Worm (Caenorhabditis elegans): ENCODE measurements around the gene R10D12.6.

R10D12.6 gene

ce11 chrV:13923851-13924250 is 25.3 kb upstream of the R10D12.6 start, which contains the start of gene srxa-11:
TSS of gene srxa-11 (plus strand) at chrV:13924151.
- TF ChIP-seq T23F11.4 (GFP tag; optimal IDR thresholded peaks at IDR 0.05): no peak
- TF ChIP-seq hlh-30 (tag; optimal IDR thresholded peaks at IDR 0.05; ENCODE audit: insufficient read depth): no peak
- no peak for TF ChIP-seq ceh-48 (tag; optimal IDR thresholded peaks at IDR 0.05)
- TF ChIP-seq pqm-1 (tag; optimal IDR thresholded peaks at IDR 0.05): no peak
- no peak for TF ChIP-seq K02D7.2 (tag; optimal IDR thresholded peaks at IDR 0.05)
- TF ChIP-seq pros-1 (tag; optimal IDR thresholded peaks at IDR 0.05): no peak

ce11 chrV:13926398-13926797 is 22.7 kb upstream of the R10D12.6 start, which contains the start of gene srxa-12:
TSS of gene srxa-12 (plus strand) at chrV:13926698.
- TF ChIP-seq ceh-9 (tag; optimal IDR thresholded peaks at IDR 0.05) (no peak), fax-1 (tag; optimal IDR thresholded peaks at IDR 0.05) (no peak), ttx-3 (tag; optimal IDR thresholded peaks at IDR 0.05) (no peak), K02D7.2 (tag; optimal IDR thresholded peaks at IDR 0.05) (no peak), pqm-1 (tag; optimal IDR thresholded peaks at IDR 0.05) (no peak), F13H6.1 (tag; optimal IDR thresholded peaks at IDR 0.05) (no peak), ceh-31 (tag; optimal IDR thresholded peaks at IDR 0.05) (no peak), Y22D7AL.16 (tag; optimal IDR thresholded peaks at IDR 0.05) (no peak), C08G9.2 (tag; optimal IDR thresholded peaks at IDR 0.05) (no peak), dmd-4 (tag; optimal IDR thresholded peaks at IDR 0.05; ENCODE audit: borderline replicate concordance) (no peak), pat-9 (tag; optimal IDR thresholded peaks at IDR 0.05) (no peak), ets-4 (tag; optimal IDR thresholded peaks at IDR 0.05) (no peak), sox-2 (GFP tag; IDR thresholded peaks at IDR 0.05) (no peak), pros-1 (tag; optimal IDR thresholded peaks at IDR 0.05) (no peak), ama-1 (optimal IDR thresholded peaks at IDR 0.05) (no peak), ahr-1 (tag; optimal IDR thresholded peaks at IDR 0.05) (no peak), nhr-11 (tag; optimal IDR thresholded peaks at IDR 0.05) (no peak)

- TF ChIP-seq odd-2 (tag; optimal IDR thresholded peaks at IDR 0.05) (no peak), hlh-30 (tag; optimal IDR thresholded peaks at IDR 0.05; ENCODE audit: insufficient read depth) (no peak), ref-2 (tag; optimal IDR thresholded peaks at IDR 0.05) (no peak), ceh-2 (tag; optimal IDR thresholded peaks at IDR 0.05) (no peak), fkh-6 (tag; optimal IDR thresholded peaks at IDR 0.05) (no peak), pha-4 (tag; optimal IDR thresholded peaks at IDR 0.05) (no peak), rnt-1 (tag; optimal IDR thresholded peaks at IDR 0.05) (no peak), ceh-22 (tag; optimal IDR thresholded peaks at IDR 0.05) (no peak), dmd-4 (tag; optimal IDR thresholded peaks at IDR 0.05; ENCODE audit: borderline replicate concordance) (no peak), ceh-24 (tag; optimal IDR thresholded peaks at IDR 0.05) (no peak), sdc-2 (tag; optimal IDR thresholded peaks at IDR 0.05) (no peak), C08G9.2 (tag; optimal IDR thresholded peaks at IDR 0.05) (no peak), unc-3 (GFP tag; conservative IDR thresholded peaks at IDR 0.05) (no peak), unc-3 (tag; optimal IDR thresholded peaks at IDR 0.05) (no peak), unc-86 (tag; optimal IDR thresholded peaks at IDR 0.05) (no peak), tbx-2 (tag; optimal IDR thresholded peaks at IDR 0.05) (no peak), pat-9 (tag; optimal IDR thresholded peaks at IDR 0.05) (no peak), ceh-9 (tag; optimal IDR thresholded peaks at IDR 0.05) (no peak), lin-11 (tag; optimal IDR thresholded peaks at IDR 0.05) (no peak)
These were observed 19.6 kb upstream of the R10D12.6 start, which contains the start of gene srxa-13 for ce11 chrV:13929503-13929902. TSS of gene srxa-13 (plus strand) at chrV:13929803.

ce11 chrV:13931225-13931624 is 17.9 kb upstream of the R10D12.6 start, which contains the start of gene C06B3.16:
TSS of gene C06B3.16 (plus strand) at chrV:13931525.
- no peak for TF ChIP-seq F13H6.1 (tag; optimal IDR thresholded peaks at IDR 0.05)
- TF ChIP-seq sdc-2 (tag; optimal IDR thresholded peaks at IDR 0.05): no peak
- TF ChIP-seq fkh-6 (tag; optimal IDR thresholded peaks at IDR 0.05): no peak
- no peak for TF ChIP-seq ceh-14 (tag; optimal IDR thresholded peaks at IDR 0.05)
- TF ChIP-seq C38D4.7 (GFP tag; optimal IDR thresholded peaks at IDR 0.05): no peak
- no peak for TF ChIP-seq ceh-6 (GFP tag; optimal IDR thresholded peaks at IDR 0.05)
- TF ChIP-seq zip-5 (tag; optimal IDR thresholded peaks at IDR 0.05): no peak
- no peak for TF ChIP-seq sox-4 (tag; optimal IDR thresholded peaks at IDR 0.05)
- TF ChIP-seq ceh-18 (tag; optimal IDR thresholded peaks at IDR 0.05): no peak
- no peak for TF ChIP-seq syd-9 (tag; optimal IDR thresholded peaks at IDR 0.05)
- TF ChIP-seq lim-6 (tag; optimal IDR thresholded peaks at IDR 0.05): no peak
- TF ChIP-seq odd-2 (tag; optimal IDR thresholded peaks at IDR 0.05): no peak
- TF ChIP-seq pax-1 (tag; optimal IDR thresholded peaks at IDR 0.05): no peak
- TF ChIP-seq unc-86 (tag; optimal IDR thresholded peaks at IDR 0.05): no peak
- TF ChIP-seq rnt-1 (tag; optimal IDR thresholded peaks at IDR 0.05): no peak
- TF ChIP-seq pqm-1 (tag; optimal IDR thresholded peaks at IDR 0.05): no peak
- TF ChIP-seq pha-4 (tag; optimal IDR thresholded peaks at IDR 0.05): no peak
- TF ChIP-seq ceh-19 (GFP tag; optimal IDR thresholded peaks at IDR 0.05): no peak
- TF ChIP-seq pag-3 (tag; optimal IDR thresholded peaks at IDR 0.05; ENCODE audit: borderline replicate concordance): no peak

All from whole organism, late embryonic.